Worm (Caenorhabditis elegans): ENCODE measurements around the gene C35A5.11.

The C35A5.11 gene

ce11 chrV:10468709-10469108 is 34.2 kb downstream of the C35A5.11 start:
- TF ChIP-seq unc-62 (GFP tag; optimal IDR thresholded peaks at IDR 0.05): no peak

ce11 chrV:10468190-10468589 is 34.7 kb downstream of the C35A5.11 start, which contains the start of gene egl-9:
Gene egl-9, plus strand, starts transcription at chrV:10468517.
- TF ChIP-seq unc-62 (GFP tag; optimal IDR thresholded peaks at IDR 0.05): no peak

- TF ChIP-seq unc-62 (GFP tag; optimal IDR thresholded peaks at IDR 0.05): no peak
These were observed 35.3 kb downstream of the C35A5.11 start for ce11 chrV:10467659-10468058.

- TF ChIP-seq unc-62 (GFP tag; optimal IDR thresholded peaks at IDR 0.05): no peak
These were observed 35.8 kb downstream of the C35A5.11 start for ce11 chrV:10467104-10467503.

ce11 chrV:10466607-10467092 is 36.3 kb downstream of the C35A5.11 start:
- no peak for TF ChIP-seq unc-62 (GFP tag; optimal IDR thresholded peaks at IDR 0.05)

ce11 chrV:10465478-10465877 is 37.4 kb downstream of the C35A5.11 start:
- no peak for TF ChIP-seq unc-62 (GFP tag; optimal IDR thresholded peaks at IDR 0.05)

ce11 chrV:10464746-10465145 is 38.2 kb downstream of the C35A5.11 start:
- no peak for TF ChIP-seq unc-62 (GFP tag; optimal IDR thresholded peaks at IDR 0.05)

ce11 chrV:10464160-10464559 is 38.8 kb downstream of the C35A5.11 start:
- no peak for TF ChIP-seq unc-62 (GFP tag; optimal IDR thresholded peaks at IDR 0.05)

ce11 chrV:10463276-10463675 is 39.6 kb downstream of the C35A5.11 start, which contains the start of gene F22E12.3:
Gene F22E12.3, minus strand, starts transcription at chrV:10463376.
- TF ChIP-seq unc-62 (GFP tag; optimal IDR thresholded peaks at IDR 0.05): no peak

- no peak for TF ChIP-seq unc-62 (GFP tag; optimal IDR thresholded peaks at IDR 0.05)
These were observed 40.8 kb downstream of the C35A5.11 start, which contains the start of gene chw-1 for ce11 chrV:10462066-10462465. Gene chw-1, plus strand, starts transcription at chrV:10462282.

ce11 chrV:10460685-10461084 is 42.2 kb downstream of the C35A5.11 start:
- TF ChIP-seq unc-62 (GFP tag; optimal IDR thresholded peaks at IDR 0.05): no peak

- no peak for TF ChIP-seq unc-62 (GFP tag; optimal IDR thresholded peaks at IDR 0.05)
These were observed 45.7 kb downstream of the C35A5.11 start, which contains the start of gene F22E12.1 for ce11 chrV:10457247-10457646. Gene F22E12.1, minus strand, starts transcription at chrV:10457347.

ce11 chrV:10453466-10453865 is 49.4 kb downstream of the C35A5.11 start, which contains the start of gene Y32F6A.5:
Gene Y32F6A.5, minus strand, starts transcription at chrV:10453605.
- TF ChIP-seq unc-62 (GFP tag; optimal IDR thresholded peaks at IDR 0.05): no peak
